Worm (Caenorhabditis elegans): Measurements from ENCODE around the gene maoc-1.

ce11 chrII:7245576-7245975, 49.5 kb downstream of the maoc-1 start, which contains the start of gene skpo-3:
- TF ChIP-seq cog-1 (tag; optimal IDR thresholded peaks at IDR 0.05) (no peak), T22C8.4 (GFP tag; IDR thresholded peaks at IDR 0.05) (no peak), flt-1 (GFP tag; IDR thresholded peaks at IDR 0.05) (no peak)

Measured in whole organism, midembryonic.